Fruit fly (Drosophila melanogaster): Measurements from ENCODE around the gene Task6.

Gene Task6

DNA sequence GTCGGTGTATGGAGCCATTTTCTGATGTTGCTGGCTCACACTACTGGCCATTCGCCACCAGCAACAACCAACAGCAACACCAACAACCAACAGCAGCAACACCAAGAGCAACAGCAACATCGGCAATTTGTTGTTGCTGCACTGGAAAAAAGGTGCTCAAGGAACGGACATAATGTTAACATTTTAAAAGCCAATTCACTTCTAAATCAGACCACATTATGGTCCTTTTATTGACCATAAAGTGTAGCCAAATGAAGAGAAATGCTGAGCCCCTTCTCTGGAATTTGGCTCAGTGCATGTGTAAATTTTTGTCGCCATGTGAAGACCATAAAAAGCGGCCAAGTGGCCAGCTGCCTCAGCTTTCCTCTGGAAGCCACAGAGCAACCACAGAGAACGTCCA, 42.5 kb upstream of the Task6 start (continued):
- no peak for TF ChIP-seq trh (GFP tag; optimal IDR thresholded peaks at IDR 0.05)
- TF ChIP-seq CG2712 (tag; optimal IDR thresholded peaks at IDR 0.05) = peak; percentile 16
- TF ChIP-seq Xrp1 (GFP tag; IDR thresholded peaks at IDR 0.05) = peak; percentile 57; the same call in 1 of the 2 replicates
- TF ChIP-seq CG14441 (GFP tag; IDR thresholded peaks at IDR 0.05) = peak; percentile 47
- TF ChIP-seq row (GFP tag; IDR thresholded peaks at IDR 0.05) = peak; percentile 46; the same call in 2 of the 3 replicates
- TF ChIP-seq CG9797 (GFP tag; optimal IDR thresholded peaks at IDR 0.05) = no peak
- TF ChIP-seq CG4404 (GFP tag; IDR thresholded peaks at IDR 0.05) = no peak
- TF ChIP-seq unpg (GFP tag; optimal IDR thresholded peaks at IDR 0.05) = peak; percentile 47
- TF ChIP-seq CG11723 (GFP tag; optimal IDR thresholded peaks at IDR 0.05) = no peak
- no peak for TF ChIP-seq sens-2 (GFP tag; IDR thresholded peaks at IDR 0.05)
- peak in 1 of 2 experiments; percentile 17 for TF ChIP-seq Eip74EF (GFP tag; optimal IDR thresholded peaks at IDR 0.05)
- no peak for TF ChIP-seq pfk (GFP tag; optimal IDR thresholded peaks at IDR 0.05)
- no peak for TF ChIP-seq CG15011 (GFP tag; optimal IDR thresholded peaks at IDR 0.05)
- TF ChIP-seq CG9727 (GFP tag; optimal IDR thresholded peaks at IDR 0.05) = no peak
- no peak for TF ChIP-seq CG12769 (tag; optimal IDR thresholded peaks at IDR 0.05)
- no peak for TF ChIP-seq mam (GFP tag; optimal IDR thresholded peaks at IDR 0.05)
- TF ChIP-seq so (GFP tag; IDR thresholded peaks at IDR 0.05) = peak; percentile 63; the same call in 1 of the 3 replicates
- TF ChIP-seq CG17359 (tag; optimal IDR thresholded peaks at IDR 0.05) = peak; percentile 35
- TF ChIP-seq Mad (GFP tag; optimal IDR thresholded peaks at IDR 0.05) = no peak
- TF ChIP-seq CG11560 (tag; IDR thresholded peaks at IDR 0.05) = no peak
- no peak for TF ChIP-seq Trl (optimal IDR thresholded peaks at IDR 0.05)
- peak; percentile 3 for TF ChIP-seq Trl (GFP tag; optimal IDR thresholded peaks at IDR 0.05)
- TF ChIP-seq H15 (GFP tag; IDR thresholded peaks at IDR 0.05) = peak; percentile 45; the same call in 1 of the 3 replicates
- TF ChIP-seq HmgZ (tag; optimal IDR thresholded peaks at IDR 0.05) = no peak
- TF ChIP-seq CG18476 (GFP tag; optimal IDR thresholded peaks at IDR 0.05) = no peak
- peak; percentile 35; the same call in 1 of the 3 replicates for TF ChIP-seq CG14050 (GFP tag; IDR thresholded peaks at IDR 0.05)
- TF ChIP-seq vvl (GFP tag; IDR thresholded peaks at IDR 0.05) = peak; percentile 68
- no peak for TF ChIP-seq nerfin-2 (GFP tag; IDR thresholded peaks at IDR 0.05; ENCODE audit: partially characterized antibody)
- TF ChIP-seq lmd (GFP tag; IDR thresholded peaks at IDR 0.05) = peak; percentile 34; the same call in 1 of the 2 replicates
- no peak for TF ChIP-seq Spps (tag; optimal IDR thresholded peaks at IDR 0.05)
- no peak for TF ChIP-seq sim (GFP tag; IDR thresholded peaks at IDR 0.05)
- no peak for TF ChIP-seq chif (GFP tag; optimal IDR thresholded peaks at IDR 0.05)
- TF ChIP-seq sens (GFP tag) = peak; percentile 77
- TF ChIP-seq ase (GFP tag; IDR thresholded peaks at IDR 0.05) = 0 out of 3 replicates have a peak, but pooled peaks have one; percentile 49
- no peak for TF ChIP-seq CG11085 (GFP tag; IDR thresholded peaks at IDR 0.05)
- peak; percentile 30 to 61 for TF ChIP-seq bsh (GFP tag; optimal IDR thresholded peaks at IDR 0.05)
- TF ChIP-seq CG15601 (tag; optimal IDR thresholded peaks at IDR 0.05) = no peak
- TF ChIP-seq Optix (GFP tag; IDR thresholded peaks at IDR 0.05) = 0 out of 3 replicates have a peak, but pooled peaks have one; percentile 24
- TF ChIP-seq CG9215 (GFP tag; IDR thresholded peaks at IDR 0.05) = no peak
- TF ChIP-seq CG3995 (GFP tag; optimal IDR thresholded peaks at IDR 0.05) = no peak
- peak; percentile 62 for TF ChIP-seq nom (GFP tag; optimal IDR thresholded peaks at IDR 0.05)
- TF ChIP-seq CG7786 (GFP tag; optimal IDR thresholded peaks at IDR 0.05) = no peak
- TF ChIP-seq Hey (tag; optimal IDR thresholded peaks at IDR 0.05) = no peak
- TF ChIP-seq jumu (GFP tag; optimal IDR thresholded peaks at IDR 0.05) = peak; percentile 32
- no peak for TF ChIP-seq salm (tag; optimal IDR thresholded peaks at IDR 0.05)
- no peak for TF ChIP-seq Opbp (GFP tag; IDR thresholded peaks at IDR 0.05; ENCODE audit: partially characterized antibody)
- TF ChIP-seq kah (GFP tag; optimal IDR thresholded peaks at IDR 0.05) = no peak
- no peak for TF ChIP-seq prd (optimal IDR thresholded peaks at IDR 0.05)
- peak; percentile 60; the same call in 2 of the 3 replicates for TF ChIP-seq prd (GFP tag; IDR thresholded peaks at IDR 0.05)
- TF ChIP-seq BtbVII (GFP tag; optimal IDR thresholded peaks at IDR 0.05) = no peak
- peak; percentile 32 for TF ChIP-seq CG1647 (GFP tag; optimal IDR thresholded peaks at IDR 0.05)
- no peak for TF ChIP-seq nerfin-1 (tag; optimal IDR thresholded peaks at IDR 0.05)
